Worm (Caenorhabditis elegans): ENCODE measurements around the gene hen-1.

hen-1 gene

DNA sequence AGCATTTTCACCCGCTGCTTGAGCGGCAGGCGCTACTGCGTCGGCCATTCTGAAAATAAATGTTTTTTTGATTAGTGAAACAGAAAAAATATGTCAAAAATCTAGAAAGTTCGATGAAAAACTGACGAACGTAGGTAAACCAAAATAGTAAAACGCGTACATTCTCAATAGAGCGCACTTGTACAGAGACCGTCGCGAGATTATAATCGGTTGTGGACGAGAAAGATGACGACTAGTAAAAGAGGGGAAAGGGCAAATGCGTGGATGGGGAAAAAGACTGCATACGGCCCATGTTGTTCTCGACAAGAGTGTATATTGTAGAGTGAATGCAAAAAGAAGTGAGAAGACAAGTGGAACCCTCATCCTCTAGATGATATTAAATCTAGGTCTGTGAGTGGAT is 16.5 kb downstream of the hen-1 start, which contains the start of gene C36B7.6 (continued):
- TF ChIP-seq egl-27 (tag; optimal IDR thresholded peaks at IDR 0.05): no peak
- no peak for TF ChIP-seq madf-5 (GFP tag; IDR thresholded peaks at IDR 0.05)
- no peak for TF ChIP-seq Y105C5A.15 (GFP tag; IDR thresholded peaks at IDR 0.05)
- TF ChIP-seq hlh-30 (tag; optimal IDR thresholded peaks at IDR 0.05; ENCODE audit: insufficient read depth): peak; percentile 43
- no peak for TF ChIP-seq lin-13 (GFP tag; optimal IDR thresholded peaks at IDR 0.05)
- peak; percentile 55 for TF ChIP-seq nhr-28 (tag; optimal IDR thresholded peaks at IDR 0.05)
- TF ChIP-seq pha-4 (GFP tag; IDR thresholded peaks at IDR 0.05): no peak
- TF ChIP-seq pha-4 (tag; optimal IDR thresholded peaks at IDR 0.05): peak; percentile 55
- TF ChIP-seq lin-38 (GFP tag; IDR thresholded peaks at IDR 0.05): no peak

DNA sequence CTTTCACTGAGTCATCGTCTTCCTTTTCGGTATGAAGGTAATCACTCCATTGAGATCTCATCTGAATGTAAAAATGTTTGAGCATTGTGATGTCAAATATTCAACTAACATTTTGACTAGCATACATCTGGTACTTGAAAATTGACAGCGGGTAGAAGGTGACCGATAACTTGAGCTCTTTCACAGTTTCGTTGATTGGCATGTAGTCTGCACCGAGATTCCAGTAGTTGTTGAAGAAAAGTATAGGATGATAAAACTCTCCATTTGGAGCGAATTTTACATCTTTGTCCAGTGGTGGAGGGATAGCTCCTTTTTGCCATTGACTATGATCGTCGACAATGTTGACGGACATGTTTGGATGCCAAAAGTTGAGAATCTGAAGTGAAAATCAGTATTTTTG is 17.7 kb downstream of the hen-1 start:
- TF ChIP-seq daf-12 (tag; optimal IDR thresholded peaks at IDR 0.05) (no peak), arid-1 (GFP tag; conservative IDR thresholded peaks at IDR 0.05) (no peak), dve-1 (tag; optimal IDR thresholded peaks at IDR 0.05; ENCODE audit: insufficient read depth) (no peak), F10B5.3 (tag; optimal IDR thresholded peaks at IDR 0.05) (no peak), ama-1 (optimal IDR thresholded peaks at IDR 0.05) (no peak), pqm-1 (tag; optimal IDR thresholded peaks at IDR 0.05) (no peak), duxl-1 (tag; optimal IDR thresholded peaks at IDR 0.05; ENCODE audit: poor library complexity) (no peak), cey-2 (tag; optimal IDR thresholded peaks at IDR 0.05; ENCODE audit: borderline replicate concordance, insufficient read depth) (no peak), unc-62 (GFP tag; optimal IDR thresholded peaks at IDR 0.05 in 1 of 2) (peak in 1 of 2 experiments; percentile 55), unc-62 (tag; optimal IDR thresholded peaks at IDR 0.05) (no peak), aha-1 (tag) (peak; percentile 66), nhr-48 (tag; optimal IDR thresholded peaks at IDR 0.05) (no peak)

DNA sequence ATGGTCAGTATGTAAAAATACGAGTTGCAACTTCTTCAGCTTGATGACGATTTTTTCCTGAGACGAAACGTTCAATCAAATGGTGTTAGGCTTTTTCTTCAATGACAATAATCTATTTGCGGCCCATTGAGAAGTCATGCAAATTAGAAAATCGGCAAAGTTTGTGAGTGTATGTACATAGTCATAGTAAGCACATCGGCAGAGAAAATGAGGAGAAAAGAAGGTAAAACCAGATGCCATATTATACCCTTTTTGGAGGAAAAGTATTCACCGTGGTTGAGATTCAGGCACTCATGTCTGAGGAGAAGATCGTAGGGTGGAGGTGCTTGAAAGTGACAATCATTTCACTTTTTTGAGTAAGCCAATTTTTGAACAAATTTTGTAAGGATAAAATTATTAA is 20.4 kb downstream of the hen-1 start, which contains the start of gene C36B7.5:
Gene C36B7.5, minus strand, starts transcription at position 101 of the 400 bp plus-strand sequence.
- peak; percentile 64 for TF ChIP-seq aha-1 (tag)
- TF ChIP-seq set-16 (GFP tag; IDR thresholded peaks at IDR 0.05): no peak

DNA sequence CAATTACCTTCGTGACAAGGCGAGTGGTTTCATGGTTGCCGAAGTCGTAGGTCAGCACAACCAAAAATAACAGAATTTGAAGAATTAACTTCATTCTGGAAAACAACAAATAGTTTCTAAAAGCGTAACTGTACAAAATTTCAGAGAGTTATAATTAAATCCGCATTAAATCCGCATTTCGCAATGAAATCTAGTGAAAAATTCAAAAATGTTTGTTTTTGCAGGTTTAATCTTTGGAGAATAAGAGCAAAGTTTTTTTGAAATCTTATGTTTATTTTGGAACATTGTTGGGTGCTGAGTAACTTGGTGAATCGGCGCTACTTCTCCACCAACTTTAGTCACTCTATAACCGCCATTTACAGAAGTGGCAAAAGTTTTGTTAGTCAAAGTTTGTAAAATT is 30.9 kb downstream of the hen-1 start, which contains the start of gene C36B7.4:
Gene C36B7.4, minus strand, starts transcription at position 101 of the 400 bp plus-strand sequence.
- TF ChIP-seq ama-1 (optimal IDR thresholded peaks at IDR 0.05) (no peak), unc-62 (GFP tag; optimal IDR thresholded peaks at IDR 0.05 in 1 of 2) (peak in 1 of 2 experiments; percentile 58), unc-62 (tag; optimal IDR thresholded peaks at IDR 0.05) (no peak)

DNA sequence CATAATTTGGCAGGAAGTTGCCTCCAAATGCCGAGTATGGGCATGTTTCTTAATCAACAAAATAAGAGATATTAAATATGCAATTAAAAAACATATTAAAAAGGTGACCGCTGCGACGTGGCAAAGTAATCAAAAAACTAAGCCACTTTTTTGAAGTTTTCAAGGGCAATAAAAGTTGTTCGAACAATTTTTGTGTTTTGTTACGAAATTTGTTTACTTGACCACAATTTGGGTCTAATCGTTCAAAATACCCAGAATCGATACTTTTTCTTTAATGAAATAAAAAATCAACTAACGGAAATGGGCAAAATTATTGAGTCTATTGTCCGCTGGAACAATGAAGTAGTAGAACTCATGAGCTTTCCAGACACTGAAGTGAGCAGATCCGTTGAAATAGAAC is 31.7 kb downstream of the hen-1 start, which contains the start of gene Y1B5A.1:
Gene Y1B5A.1, plus strand, starts transcription at position 301 of the 400 bp plus-strand sequence.
- no peak for TF ChIP-seq rbr-2 (tag; optimal IDR thresholded peaks at IDR 0.05)
- TF ChIP-seq aly-2 (tag; optimal IDR thresholded peaks at IDR 0.05): no peak
- TF ChIP-seq dpl-1 (GFP tag; optimal IDR thresholded peaks at IDR 0.05): no peak
- no peak for TF ChIP-seq ctbp-1 (GFP tag; IDR thresholded peaks at IDR 0.05)
- no peak for TF ChIP-seq spr-1 (tag; optimal IDR thresholded peaks at IDR 0.05)
- TF ChIP-seq nhr-42 (GFP tag; IDR thresholded peaks at IDR 0.05): no peak
- no peak for TF ChIP-seq hlh-11 (tag; optimal IDR thresholded peaks at IDR 0.05)
- no peak for TF ChIP-seq nhr-237 (tag; optimal IDR thresholded peaks at IDR 0.05)
- no peak for TF ChIP-seq nhr-10 (tag; optimal IDR thresholded peaks at IDR 0.05)
- no peak for TF ChIP-seq saeg-2 (GFP tag; IDR thresholded peaks at IDR 0.05)
- TF ChIP-seq lin-15B (tag; optimal IDR thresholded peaks at IDR 0.05): no peak
- TF ChIP-seq spr-3 (GFP tag; optimal IDR thresholded peaks at IDR 0.05): no peak

Data from whole organism, L4 larva.